Fruit fly (Drosophila melanogaster) whole organism, embryonic: Measurements from ENCODE around the gene CG12995.

Experiments used
- Asciz ChIP-seq: fragments of 200-800 bp; sonication (Bioruptor generic); optimal IDR thresholded peaks from 2 replicates; lab custom pipeline; 2017; ENCODE audit warnings: missing biosample characterization, mild to moderate bottlenecking, missing genetic modification characterization, missing genetic modification reagents
- Bteb2 ChIP-seq: fragments of 200-800 bp; sonication (Bioruptor generic); optimal IDR thresholded peaks from 2 replicates; lab custom pipeline; 2016; ENCODE audit warnings: missing biosample characterization, missing genetic modification characterization
- CG10209 ChIP-seq: fragments of 200-800 bp; sonication (Bioruptor generic); optimal IDR thresholded peaks from 3 replicates; lab custom pipeline; 2017; ENCODE audit warnings: missing biosample characterization, mild to moderate bottlenecking, missing genetic modification characterization, missing genetic modification reagents
- CG12071 ChIP-seq: fragments of 200-800 bp; sonication (Bioruptor generic); optimal IDR thresholded peaks from 3 replicates; lab custom pipeline; 2018; ENCODE audit warnings: missing biosample characterization, mild to moderate bottlenecking, missing genetic modification characterization
- CG12219 ChIP-seq: fragments of 200-800 bp; sonication (Bioruptor generic); optimal IDR thresholded peaks from 3 replicates; lab custom pipeline; 2018; ENCODE audit warnings: missing biosample characterization, mild to moderate bottlenecking, missing genetic modification characterization
- CG12744 ChIP-seq: fragments of 200-800 bp; sonication (Bioruptor generic); optimal IDR thresholded peaks from 2 replicates; lab custom pipeline; 2016; ENCODE audit warnings: missing biosample characterization, missing genetic modification characterization
- CG17361 ChIP-seq: fragments of 200-800 bp; sonication (Bioruptor generic); IDR thresholded peaks from 3 replicates; pipeline ENCODE4 v1.3.6; 2022; ENCODE audit warnings: missing biosample characterization, missing genetic modification characterization
- CG18599 ChIP-seq: fragments of 200-800 bp; sonication (Bioruptor generic); optimal IDR thresholded peaks from 3 replicates; lab custom pipeline; 2017; ENCODE audit warnings: missing biosample characterization, missing genetic modification characterization, mild to moderate bottlenecking, moderate library complexity, missing genetic modification reagents
- CG2875 ChIP-seq: fragments of 200-800 bp; sonication (Bioruptor generic); optimal IDR thresholded peaks from 2 replicates; lab custom pipeline; 2017; ENCODE audit warnings: missing biosample characterization, mild to moderate bottlenecking, missing genetic modification characterization, missing genetic modification reagents
- CG30403 ChIP-seq: fragments of 200-800 bp; sonication (Bioruptor generic); optimal IDR thresholded peaks from 3 replicates; lab custom pipeline; 2016; ENCODE audit warnings: missing biosample characterization, missing genetic modification characterization
- CG3847 ChIP-seq: fragments of 200-800 bp; sonication (Bioruptor generic); IDR thresholded peaks from 2 replicates; pipeline ENCODE4 v1.3.6; 2022; ENCODE audit warnings: missing biosample characterization, missing genetic modification characterization
- CG4360 ChIP-seq: fragments of 200-800 bp; sonication (Bioruptor generic); IDR thresholded peaks from 2 replicates; pipeline ENCODE4 v1.3.6; 2022; ENCODE audit warnings: missing biosample characterization, missing genetic modification characterization
- CG6813 ChIP-seq: fragments of 200-800 bp; sonication (Bioruptor generic); optimal IDR thresholded peaks from 2 replicates; lab custom pipeline; 2017; ENCODE audit warnings: missing biosample characterization, missing genetic modification characterization, mild to moderate bottlenecking, moderate library complexity, missing genetic modification reagents
- CG7271 ChIP-seq: fragments of 200-800 bp; sonication (Bioruptor generic); optimal IDR thresholded peaks from 2 replicates; lab custom pipeline; 2018; ENCODE audit warnings: missing biosample characterization, mild to moderate bottlenecking, missing genetic modification characterization, moderate library complexity
- CG7556 ChIP-seq: fragments of 200-800 bp; sonication (Bioruptor generic); optimal IDR thresholded peaks from 2 replicates; lab custom pipeline; 2017; ENCODE audit warnings: missing biosample characterization, mild to moderate bottlenecking, missing genetic modification characterization
- CG9437 ChIP-seq: fragments of 200-800 bp; sonication (Bioruptor generic); optimal IDR thresholded peaks from 2 replicates; lab custom pipeline; 2018; ENCODE audit warnings: missing biosample characterization, mild to moderate bottlenecking, missing genetic modification characterization
- D ChIP-seq, 2 experiments: fragments of 200-800 bp in 1 of 2; fragments of >200 bp in 1 of 2; sonication (Bioruptor generic) in 1 of 2; optimal IDR thresholded peaks; 2 replicates in 1 of 2; 3 replicates in 1 of 2; lab custom pipeline; 2017; ENCODE audit warnings: mild to moderate bottlenecking in 1 of 2, missing biosample characterization in 1 of 2, missing genetic modification characterization in 1 of 2, missing genetic modification reagents in 1 of 2
- Deaf1 ChIP-seq: fragments of 200-800 bp; optimal IDR thresholded peaks from 3 replicates; lab custom pipeline; 2019; ENCODE audit warnings: missing biosample characterization, mild to moderate bottlenecking, missing genetic modification characterization, moderate library complexity
- ERR ChIP-seq: fragments of 200-800 bp; sonication (Bioruptor generic); optimal IDR thresholded peaks from 2 replicates; lab custom pipeline; 2016; ENCODE audit warnings: missing biosample characterization, missing genetic modification characterization
- Fer3 ChIP-seq: fragments of 200-800 bp; sonication (Bioruptor generic); optimal IDR thresholded peaks from 2 replicates; lab custom pipeline; 2018; ENCODE audit warnings: missing biosample characterization, mild to moderate bottlenecking, missing genetic modification characterization, moderate library complexity
- H15 ChIP-seq: fragments of 200-800 bp; sonication (Bioruptor generic); IDR thresholded peaks from 3 replicates; pipeline ENCODE4 v1.3.6; 2022; ENCODE audit warnings: missing biosample characterization, missing genetic modification characterization
- Hey ChIP-seq: fragments of 200-800 bp; sonication (Bioruptor generic); optimal IDR thresholded peaks from 3 replicates; lab custom pipeline; 2018; ENCODE audit warnings: missing biosample characterization, mild to moderate bottlenecking, missing genetic modification characterization
- Hr51 ChIP-seq, 2 experiments: fragments of 200-800 bp; sonication (Bioruptor generic); optimal IDR thresholded peaks; 2 replicates in 1 of 2; 3 replicates in 1 of 2; lab custom pipeline; 2016 to 2018; ENCODE audit warnings: missing biosample characterization in 2 of 2, missing genetic modification characterization in 2 of 2, mild to moderate bottlenecking in 1 of 2, moderate library complexity in 1 of 2
- Mrtf ChIP-seq: fragments of 200-800 bp; sonication (Bioruptor generic); IDR thresholded peaks from 3 replicates; pipeline ENCODE4 v1.3.6; 2022; ENCODE audit warnings: missing biosample characterization, missing genetic modification characterization
- Nf-YC ChIP-seq: fragments of 200-800 bp; optimal IDR thresholded peaks from 3 replicates; lab custom pipeline; 2019; ENCODE audit warnings: missing biosample characterization, mild to moderate bottlenecking, missing genetic modification characterization, moderate library complexity
- Optix ChIP-seq: fragments of 200-800 bp; sonication (Bioruptor generic); IDR thresholded peaks from 3 replicates; pipeline ENCODE4 v1.3.6; 2022; ENCODE audit warnings: missing biosample characterization, missing genetic modification characterization
- Ptx1 ChIP-seq: fragments of 200-800 bp; sonication (Bioruptor generic); IDR thresholded peaks from 2 replicates; pipeline ENCODE4 v1.3.6; 2022; ENCODE audit warnings: missing biosample characterization, missing genetic modification characterization
- Sry-β ChIP-seq: fragments of 200-800 bp; sonication (Bioruptor generic); optimal IDR thresholded peaks from 2 replicates; lab custom pipeline; 2018; ENCODE audit warnings: missing biosample characterization, mild to moderate bottlenecking, missing genetic modification characterization, moderate library complexity
- Xbp1 ChIP-seq: fragments of 200-800 bp; sonication (Bioruptor generic); optimal IDR thresholded peaks from 3 replicates; lab custom pipeline; 2016; ENCODE audit warnings: missing biosample characterization, mild to moderate bottlenecking, missing genetic modification characterization
- ap ChIP-seq: fragments of 200-800 bp; sonication (Bioruptor generic); IDR thresholded peaks from 2 replicates; pipeline ENCODE4 v1.3.6; 2022; ENCODE audit warnings: missing biosample characterization, missing genetic modification characterization
- chm ChIP-seq: fragments of 200-800 bp; sonication (Bioruptor generic); IDR thresholded peaks from 2 replicates; pipeline ENCODE4 v1.3.6; 2022; ENCODE audit warnings: missing biosample characterization, missing genetic modification characterization
- ci ChIP-seq: fragments of 200-800 bp; sonication (Bioruptor generic); IDR thresholded peaks from 3 replicates; pipeline ENCODE4 v1.3.6; 2022; ENCODE audit warnings: missing biosample characterization, missing genetic modification characterization
- cwo ChIP-seq: fragments of 200-800 bp; sonication (Bioruptor generic); optimal IDR thresholded peaks from 3 replicates; lab custom pipeline; 2017; ENCODE audit warnings: missing biosample characterization, missing genetic modification characterization, mild to moderate bottlenecking, moderate library complexity, missing genetic modification reagents
- disco-r ChIP-seq: fragments of 200-800 bp; sonication (Bioruptor generic); optimal IDR thresholded peaks from 2 replicates; lab custom pipeline; 2016; ENCODE audit warnings: missing biosample characterization, missing genetic modification characterization
- fd3F ChIP-seq: fragments of 200-800 bp; sonication (Bioruptor generic); optimal IDR thresholded peaks from 2 replicates; lab custom pipeline; 2018; ENCODE audit warnings: missing biosample characterization, mild to moderate bottlenecking, missing genetic modification characterization, moderate library complexity
- fd96Cb ChIP-seq: fragments of 200-800 bp; sonication (Bioruptor generic); optimal IDR thresholded peaks from 2 replicates; lab custom pipeline; 2018; ENCODE audit warnings: missing biosample characterization, mild to moderate bottlenecking, missing genetic modification characterization, moderate library complexity
- fru ChIP-seq: fragments of >200 bp; optimal IDR thresholded peaks from 2 replicates; lab custom pipeline; 2017
- grau ChIP-seq: fragments of 200-800 bp; optimal IDR thresholded peaks from 3 replicates; lab custom pipeline; 2019; ENCODE audit warnings: missing biosample characterization, mild to moderate bottlenecking, missing genetic modification characterization, moderate library complexity
- hbn ChIP-seq: fragments of 200-800 bp; sonication (Bioruptor generic); IDR thresholded peaks from 2 replicates; pipeline ENCODE4 v1.3.6; 2022; ENCODE audit warnings: missing biosample characterization, missing genetic modification characterization; ENCODE audit not compliant: partially characterized antibody
- lab ChIP-seq: fragments of 200-800 bp; sonication (Bioruptor generic); optimal IDR thresholded peaks from 3 replicates; lab custom pipeline; 2017; ENCODE audit warnings: missing biosample characterization, missing genetic modification characterization, mild to moderate bottlenecking, moderate library complexity, missing genetic modification reagents
- lmd ChIP-seq: fragments of 200-800 bp; sonication (Bioruptor generic); IDR thresholded peaks from 2 replicates; pipeline ENCODE4 v1.3.6; 2022; ENCODE audit warnings: missing biosample characterization, missing genetic modification characterization
- nom ChIP-seq: fragments of 200-800 bp; sonication (Bioruptor generic); optimal IDR thresholded peaks from 2 replicates; lab custom pipeline; 2017; ENCODE audit warnings: missing biosample characterization, missing genetic modification characterization, mild to moderate bottlenecking, moderate library complexity, missing genetic modification reagents
- pnt ChIP-seq: fragments of 200-800 bp; sonication (Bioruptor generic); optimal IDR thresholded peaks from 3 replicates; lab custom pipeline; 2016; ENCODE audit warnings: missing biosample characterization, missing genetic modification characterization
- sqz ChIP-seq: fragments of 200-800 bp; sonication (Bioruptor generic); optimal IDR thresholded peaks from 3 replicates; lab custom pipeline; 2018; ENCODE audit warnings: missing biosample characterization, mild to moderate bottlenecking, missing genetic modification characterization
- sug ChIP-seq: fragments of 200-800 bp; optimal IDR thresholded peaks from 2 replicates; lab custom pipeline; 2019; ENCODE audit warnings: missing biosample characterization, mild to moderate bottlenecking, missing genetic modification characterization, moderate library complexity
- trh ChIP-seq: fragments of 200-800 bp; sonication (Bioruptor generic); optimal IDR thresholded peaks from 2 replicates; lab custom pipeline; 2016; ENCODE audit warnings: missing biosample characterization, missing genetic modification characterization
- ttk ChIP-seq: fragments of 200-800 bp; sonication (Bioruptor generic); IDR thresholded peaks from 2 replicates; pipeline ENCODE4 v2.1.2; 2022; ENCODE audit warnings: missing biosample characterization, missing genetic modification characterization
- vnd ChIP-seq: fragments of 200-800 bp; sonication (Bioruptor generic); IDR thresholded peaks from 3 replicates; pipeline ENCODE4 v1.3.6; 2022; ENCODE audit warnings: missing biosample characterization, missing genetic modification characterization; ENCODE audit not compliant: partially characterized antibody
- z ChIP-seq: fragments of 200-800 bp; sonication (Bioruptor generic); IDR thresholded peaks from 3 replicates; pipeline ENCODE4 v1.3.6; 2022; ENCODE audit warnings: missing biosample characterization, missing genetic modification characterization
- zen2 ChIP-seq: fragments of 200-800 bp; sonication (Bioruptor generic); IDR thresholded peaks from 3 replicates; pipeline ENCODE4 v1.3.6; 2022; ENCODE audit warnings: missing biosample characterization, missing genetic modification characterization; ENCODE audit not compliant: partially characterized antibody

The CG12995 gene

DNA sequence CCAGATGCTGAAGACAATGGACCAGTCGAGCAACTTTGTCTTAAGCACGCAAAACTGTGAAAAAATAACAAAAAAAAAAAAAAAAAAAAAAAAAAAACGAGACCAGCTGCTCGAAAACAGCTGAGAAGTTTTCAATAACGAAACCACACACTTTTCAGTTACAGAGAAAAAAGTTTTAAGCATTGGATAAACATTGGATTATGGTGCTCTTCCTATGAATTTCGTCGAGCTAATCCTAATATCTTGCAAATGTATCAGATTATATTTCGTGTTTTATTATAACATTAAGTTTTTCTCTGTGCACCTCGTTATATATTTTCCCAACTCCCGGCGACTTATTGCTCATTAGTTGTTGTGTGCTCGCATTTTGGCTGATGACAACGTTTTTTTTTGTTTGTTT lies 33.3 kb downstream of the CG12995 start (continued):
- no peak for TF ChIP-seq CG9437 (GFP tag; lab: Kevin White, UChicago)
- peak; percentile 44; the same call in 1 of the 2 replicates for TF ChIP-seq CG3847 (GFP tag; lab: Robert Waterston, UW)
- TF ChIP-seq fd3F (GFP tag; lab: Kevin White, UChicago): peak; percentile 10
- peak; percentile 38 for TF ChIP-seq pnt (GFP tag; lab: Kevin White, UChicago)
- no peak for TF ChIP-seq vnd (GFP tag; lab: Robert Waterston, UW)
- TF ChIP-seq CG7556 (GFP tag; lab: Kevin White, UChicago): peak; percentile 46
- peak; percentile 36 for TF ChIP-seq CG12744 (GFP tag; lab: Kevin White, UChicago)
- no peak for TF ChIP-seq CG4360
- peak; percentile 53 for TF ChIP-seq Nf-YC (tag; lab: Kevin White, UChicago)
- peak; percentile 35 for TF ChIP-seq grau (tag; lab: Kevin White, UChicago)
- peak; percentile 47 for TF ChIP-seq Asciz
- peak; percentile 34 for TF ChIP-seq cwo (GFP tag; lab: Kevin White, UChicago)
- no peak for TF ChIP-seq Optix (GFP tag; lab: Robert Waterston, UW)
- peak; percentile 67; the same call in 2 of the 3 replicates for TF ChIP-seq Mrtf (GFP tag; lab: Robert Waterston, UW)
- TF ChIP-seq H15 (GFP tag; lab: Robert Waterston, UW): 0 out of 3 replicates have a peak, but pooled peaks have one; percentile 38
- peak; percentile 32 for TF ChIP-seq CG6813 (GFP tag; lab: Kevin White, UChicago)
- 0 out of 3 replicates have a peak, but pooled peaks have one; percentile 32 for TF ChIP-seq CG17361 (GFP tag; lab: Robert Waterston, UW)
- TF ChIP-seq CG30403 (GFP tag; lab: Kevin White, UChicago): peak; percentile 37
- TF ChIP-seq fru (lab: Kevin White, UChicago): no peak
- TF ChIP-seq Hr51 (GFP tag; optimal IDR thresholded peaks at IDR 0.05; lab: Kevin White, UChicago): peak; percentile 36 to 67
- TF ChIP-seq lmd (GFP tag; lab: Robert Waterston, UW): peak; percentile 74
- TF ChIP-seq Fer3 (tag; lab: Kevin White, UChicago): peak; percentile 44
- peak; percentile 30 for TF ChIP-seq CG10209 (GFP tag; lab: Kevin White, UChicago)
- peak; percentile 48 for TF ChIP-seq ttk (GFP tag; lab: Robert Waterston, UW)
- TF ChIP-seq CG12219: peak; percentile 24
- TF ChIP-seq disco-r: peak; percentile 48
- no peak for TF ChIP-seq Hey (tag; lab: Kevin White, UChicago)
- TF ChIP-seq sug (tag; lab: Kevin White, UChicago): peak; percentile 3
- TF ChIP-seq Ptx1 (GFP tag; lab: Robert Waterston, UW): peak; percentile 75
- TF ChIP-seq CG18599 (GFP tag; lab: Kevin White, UChicago): peak; percentile 53
- TF ChIP-seq Bteb2 (GFP tag; lab: Kevin White, UChicago): peak; percentile 4
- TF ChIP-seq chm (GFP tag; lab: Robert Waterston, UW): no peak
- TF ChIP-seq trh: no peak
- peak; percentile 12 for TF ChIP-seq Deaf1 (tag; lab: Kevin White, UChicago)
- peak; percentile 56 for TF ChIP-seq sqz
- no peak for TF ChIP-seq CG2875 (GFP tag; lab: Kevin White, UChicago)
- no peak for TF ChIP-seq Sry-β (GFP tag; lab: Kevin White, UChicago)
- no peak for TF ChIP-seq zen2
- no peak for TF ChIP-seq D (optimal IDR thresholded peaks at IDR 0.05; lab: Kevin White, UChicago)
- TF ChIP-seq D (GFP tag; optimal IDR thresholded peaks at IDR 0.05; lab: Kevin White, UChicago): no peak
- peak; percentile 54 for TF ChIP-seq Xbp1 (GFP tag; lab: Kevin White, UChicago)
- TF ChIP-seq CG7271 (tag; lab: Kevin White, UChicago): no peak
- peak; percentile 73 for TF ChIP-seq lab
- peak; percentile 31; the same call in 1 of the 2 replicates for TF ChIP-seq ap (GFP tag; lab: Robert Waterston, UW)
- TF ChIP-seq hbn (GFP tag; lab: Robert Waterston, UW): no peak
- TF ChIP-seq ci (GFP tag; lab: Robert Waterston, UW): peak; percentile 79
- TF ChIP-seq z (GFP tag; lab: Robert Waterston, UW): no peak
- TF ChIP-seq nom (GFP tag; lab: Kevin White, UChicago): no peak
- peak; percentile 28 for TF ChIP-seq fd96Cb (tag; lab: Kevin White, UChicago)
- TF ChIP-seq ERR: no peak
- TF ChIP-seq CG12071 (GFP tag; lab: Kevin White, UChicago): peak; percentile 18
